Fruit fly (Drosophila melanogaster): Measurements from ENCODE around the gene Alg7.

The Alg7 gene

DNA sequence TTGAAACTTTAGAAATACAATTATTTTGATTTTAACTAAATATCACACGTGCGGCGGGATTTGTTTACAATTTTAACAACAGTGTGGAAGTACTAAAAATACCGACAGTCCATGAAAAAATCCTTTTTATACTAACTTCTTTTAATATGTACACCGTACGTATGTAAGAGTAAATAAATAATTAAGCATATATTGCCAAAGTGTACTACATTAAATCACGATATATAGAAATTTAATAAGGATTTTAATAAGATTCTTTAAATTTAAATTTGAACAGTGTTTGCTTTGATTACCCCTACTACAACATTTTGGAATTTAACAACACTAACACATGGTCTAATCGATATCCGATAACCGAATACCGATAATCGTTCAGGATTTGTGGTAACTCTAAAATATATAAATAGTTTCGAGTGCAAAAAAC lies 43.2 kb downstream of the Alg7 start, which contains the start of the genes Ski6 and CG16812 (continued):
- TF ChIP-seq Vsx2 (GFP tag; optimal IDR thresholded peaks at IDR 0.05; ENCODE audit: partially characterized antibody): no peak
- no peak for TF ChIP-seq Myc (optimal IDR thresholded peaks at IDR 0.05)
- TF ChIP-seq tai (GFP tag; optimal IDR thresholded peaks at IDR 0.05): no peak
- peak; percentile 79 for TF ChIP-seq HLH106 (tag; optimal IDR thresholded peaks at IDR 0.05)
- TF ChIP-seq psq (GFP tag; optimal IDR thresholded peaks at IDR 0.05): no peak
- TF ChIP-seq usp (GFP tag; optimal IDR thresholded peaks at IDR 0.05): no peak
- no peak for TF ChIP-seq CrebA (GFP tag; optimal IDR thresholded peaks at IDR 0.05; ENCODE audit: borderline replicate concordance)

DNA sequence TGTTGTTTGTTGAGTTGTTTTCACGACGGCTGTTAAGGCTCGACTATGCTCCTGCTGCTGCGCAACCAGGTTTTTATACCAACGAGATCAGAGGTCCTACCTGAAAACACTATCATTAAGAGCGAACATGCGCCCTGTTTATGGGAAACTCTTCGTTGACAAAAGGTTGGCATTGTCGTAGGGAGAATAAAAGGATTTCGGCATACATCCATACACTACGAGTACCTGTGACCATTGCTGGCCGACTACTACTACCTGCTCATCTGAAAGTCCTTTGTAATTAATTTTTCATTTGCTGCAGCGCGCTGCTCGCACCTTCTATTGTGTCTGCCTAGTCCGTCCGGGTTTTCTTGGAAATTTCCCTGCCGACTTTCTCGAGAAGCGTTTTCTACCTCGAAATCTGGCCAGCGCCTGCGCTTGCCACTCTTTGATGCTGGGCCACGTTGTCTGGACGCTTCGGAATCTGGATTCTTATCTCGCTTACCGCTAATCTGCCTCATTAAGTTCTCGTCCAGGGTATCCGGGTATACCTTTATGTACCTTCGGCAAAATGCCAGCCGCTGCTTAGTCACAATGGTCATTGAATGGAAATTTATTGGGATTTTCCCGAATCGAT lies 46.3 kb downstream of the Alg7 start, which contains the start of gene CG15480:
Gene CG15480, minus strand, starts transcription at position 51 of the 616 bp plus-strand sequence.
- TF ChIP-seq pan (optimal IDR thresholded peaks at IDR 0.05) (no peak), brk (GFP tag; optimal IDR thresholded peaks at IDR 0.05) (no peak), Dif (GFP tag; optimal IDR thresholded peaks at IDR 0.05; ENCODE audit: partially characterized antibody) (no peak), br (GFP tag; optimal IDR thresholded peaks at IDR 0.05) (no peak), Sp1 (GFP tag; optimal IDR thresholded peaks at IDR 0.05) (no peak), Hr83 (GFP tag; optimal IDR thresholded peaks at IDR 0.05; ENCODE audit: poor library complexity, severe bottlenecking) (no peak), psq (GFP tag; optimal IDR thresholded peaks at IDR 0.05) (no peak), dsf (GFP tag; optimal IDR thresholded peaks at IDR 0.05; ENCODE audit: borderline replicate concordance) (no peak), Mio (GFP tag; optimal IDR thresholded peaks at IDR 0.05) (no peak), Dfd (GFP tag; optimal IDR thresholded peaks at IDR 0.05) (no peak), sv (GFP tag; optimal IDR thresholded peaks at IDR 0.05) (no peak), N (GFP tag; optimal IDR thresholded peaks at IDR 0.05) (no peak), GATAd (GFP tag; optimal IDR thresholded peaks at IDR 0.05) (no peak), Abd-B (GFP tag; optimal IDR thresholded peaks at IDR 0.05) (no peak), tai (GFP tag; optimal IDR thresholded peaks at IDR 0.05) (no peak), foxo (GFP tag; optimal IDR thresholded peaks at IDR 0.05) (no peak), Jra (GFP tag; optimal IDR thresholded peaks at IDR 0.05) (no peak), CG9705 (GFP tag; optimal IDR thresholded peaks at IDR 0.05) (no peak), lola (GFP tag; optimal IDR thresholded peaks at IDR 0.05) (no peak)

DNA sequence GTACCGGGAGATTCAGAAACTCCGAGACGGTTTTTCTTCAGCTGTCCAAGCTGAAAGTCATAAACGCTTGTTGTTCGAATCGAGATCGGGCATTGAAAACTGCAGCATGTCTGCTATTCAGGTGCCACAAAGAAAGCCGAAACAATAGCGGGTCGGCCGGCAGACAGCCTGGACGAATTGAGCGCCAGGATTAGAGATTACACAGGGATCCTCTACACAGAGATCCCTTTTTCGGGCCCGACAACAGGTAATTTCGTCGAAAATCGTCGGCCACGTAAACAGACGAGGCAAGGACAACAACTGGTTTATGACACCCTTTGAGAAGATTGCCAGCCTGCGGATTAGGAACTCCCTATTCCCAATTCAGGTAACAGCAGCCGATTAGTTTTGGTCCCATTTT lies 48.2 kb downstream of the Alg7 start, which contains the start of gene CG16813:
Gene CG16813, plus strand, starts transcription at position 288 of the 400 bp plus-strand sequence.
- TF ChIP-seq sv (GFP tag; optimal IDR thresholded peaks at IDR 0.05) (no peak), dmrt93B (GFP tag; optimal IDR thresholded peaks at IDR 0.05) (no peak), Hr83 (GFP tag; optimal IDR thresholded peaks at IDR 0.05; ENCODE audit: poor library complexity, severe bottlenecking) (no peak), h (GFP tag; optimal IDR thresholded peaks at IDR 0.05) (no peak), Abd-B (GFP tag; optimal IDR thresholded peaks at IDR 0.05) (no peak), dsf (GFP tag; optimal IDR thresholded peaks at IDR 0.05; ENCODE audit: borderline replicate concordance) (no peak), GATAd (GFP tag; optimal IDR thresholded peaks at IDR 0.05) (no peak), tai (GFP tag; optimal IDR thresholded peaks at IDR 0.05) (no peak)

DNA sequence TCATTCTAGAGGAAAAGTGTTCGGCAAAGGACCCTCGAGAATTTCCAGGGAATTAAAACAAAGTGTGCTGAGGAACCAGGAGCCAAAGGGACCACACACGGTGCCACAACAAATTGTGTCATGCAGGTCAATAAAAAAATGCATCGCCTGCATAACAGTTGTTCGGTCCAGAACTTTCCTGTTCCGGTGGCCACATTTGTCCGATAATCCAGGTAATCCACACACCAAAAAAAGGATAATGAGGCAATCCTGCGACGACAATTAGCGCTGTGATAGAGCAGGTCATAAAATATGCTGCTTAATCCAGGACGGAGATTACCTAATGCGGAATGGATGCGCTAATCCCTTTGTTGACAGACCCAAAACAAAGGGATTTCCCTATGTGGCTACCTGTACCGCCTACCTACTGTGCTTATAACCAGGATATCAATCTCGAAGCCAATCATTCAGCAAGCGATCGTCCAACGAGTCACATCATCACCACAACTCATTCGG lies 50.4 kb downstream of the Alg7 start, which contains the start of gene CG16815:
Gene CG16815, plus strand, starts transcription at position 445 of the 495 bp plus-strand sequence.
- TF ChIP-seq Jra (GFP tag; optimal IDR thresholded peaks at IDR 0.05) (no peak), Abd-B (GFP tag; optimal IDR thresholded peaks at IDR 0.05) (no peak), Rel (GFP tag; optimal IDR thresholded peaks at IDR 0.05) (no peak), Rel (tag; optimal IDR thresholded peaks at IDR 0.05) (no peak), Mio (GFP tag; optimal IDR thresholded peaks at IDR 0.05) (no peak), h (GFP tag; optimal IDR thresholded peaks at IDR 0.05) (no peak), jim (GFP tag; optimal IDR thresholded peaks at IDR 0.05) (no peak), tai (GFP tag; optimal IDR thresholded peaks at IDR 0.05) (no peak), Hr78 (GFP tag; optimal IDR thresholded peaks at IDR 0.05) (no peak), brk (GFP tag; optimal IDR thresholded peaks at IDR 0.05) (no peak)

DNA sequence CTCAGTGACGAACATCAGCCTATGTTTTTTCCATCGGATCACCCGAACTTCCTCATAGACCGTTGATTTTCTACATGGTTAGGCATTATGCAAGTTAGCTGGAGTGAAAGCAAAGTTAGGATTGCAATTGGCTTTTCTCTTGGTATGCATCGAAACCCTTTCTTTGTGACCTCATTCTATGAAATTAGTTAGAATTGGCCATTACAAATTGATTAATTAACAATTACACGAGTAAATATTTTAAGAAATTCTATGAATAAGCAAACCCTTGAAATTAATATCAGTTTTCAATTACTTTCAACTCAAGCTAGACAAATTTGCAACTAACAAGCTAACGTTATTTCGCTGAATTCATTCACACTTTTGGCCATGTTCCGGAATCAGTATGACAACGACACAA lies 52.7 kb downstream of the Alg7 start, which contains the start of gene Prosalpha6T:
Gene Prosalpha6T, plus strand, starts transcription at position 301 of the 400 bp plus-strand sequence.
- no peak for TF ChIP-seq ey (GFP tag; optimal IDR thresholded peaks at IDR 0.05)
- no peak for TF ChIP-seq N (GFP tag; optimal IDR thresholded peaks at IDR 0.05)
